Fruit fly (Drosophila melanogaster): Measurements from ENCODE around the gene Prps.
A peak's percentile ranks its signal among the peaks of the same experiment; 100 is the strongest.

Gene Prps

dm6 chr3L:9696650-9697526 lies at the start of gene Prps (continued):
- TF ChIP-seq CG14667 (GFP tag; IDR thresholded peaks at IDR 0.05) = peak; percentile 58
- TF ChIP-seq ham (GFP tag; IDR thresholded peaks at IDR 0.05) = peak; percentile 18; the same call in 1 of the 2 replicates
- TF ChIP-seq CG31224 (GFP tag; IDR thresholded peaks at IDR 0.05) = peak; percentile 72
- TF ChIP-seq Taf1 (GFP tag; IDR thresholded peaks at IDR 0.05) = peak; percentile 81
- TF ChIP-seq br (optimal IDR thresholded peaks at IDR 0.05) = no peak
- no peak for TF ChIP-seq CG14965 (GFP tag; optimal IDR thresholded peaks at IDR 0.05; ENCODE audit: borderline replicate concordance)
- no peak for TF ChIP-seq CG7928 (GFP tag; optimal IDR thresholded peaks at IDR 0.05)
- peak; percentile 48; the same call in 1 of the 2 replicates for TF ChIP-seq wdn (GFP tag; IDR thresholded peaks at IDR 0.05)
- peak; percentile 53; the same call in 1 of the 2 replicates for TF ChIP-seq cas (GFP tag; IDR thresholded peaks at IDR 0.05)
- TF ChIP-seq fd3F (GFP tag; optimal IDR thresholded peaks at IDR 0.05) = peak; percentile 37
- peak; percentile 95 for TF ChIP-seq D19B (GFP tag; optimal IDR thresholded peaks at IDR 0.05)
- TF ChIP-seq CG2202 (tag; optimal IDR thresholded peaks at IDR 0.05) = no peak
- TF ChIP-seq CG12769 (tag; optimal IDR thresholded peaks at IDR 0.05) = peak; percentile 87
- peak; percentile 75 for TF ChIP-seq CG12299 (tag; optimal IDR thresholded peaks at IDR 0.05)
- TF ChIP-seq Doc3 (GFP tag; IDR thresholded peaks at IDR 0.05; ENCODE audit: partially characterized antibody) = 0 out of 3 replicates have a peak, but pooled peaks have one; percentile 32
- peak; percentile 76 to 97 for TF ChIP-seq Trl (optimal IDR thresholded peaks at IDR 0.05)
- peak; percentile 85 for TF ChIP-seq Trl (GFP tag; optimal IDR thresholded peaks at IDR 0.05)
- no peak for TF ChIP-seq Dp (GFP tag; optimal IDR thresholded peaks at IDR 0.05)
- TF ChIP-seq hbn (GFP tag; IDR thresholded peaks at IDR 0.05; ENCODE audit: partially characterized antibody) = 0 out of 2 replicates have a peak, but pooled peaks have one; percentile 12
- TF ChIP-seq amos (GFP tag; IDR thresholded peaks at IDR 0.05; ENCODE audit: partially characterized antibody) = no peak
- peak; percentile 46 for TF ChIP-seq da (GFP tag; optimal IDR thresholded peaks at IDR 0.05)
- peak; percentile 74 for TF ChIP-seq Mes4 (GFP tag; optimal IDR thresholded peaks at IDR 0.05)
- TF ChIP-seq pros (GFP tag; optimal IDR thresholded peaks at IDR 0.05) = peak; percentile 61
- TF ChIP-seq trem (tag; optimal IDR thresholded peaks at IDR 0.05) = peak; percentile 51
- TF ChIP-seq CG8281 (tag; optimal IDR thresholded peaks at IDR 0.05) = peak; percentile 14
- peak; percentile 88 for TF ChIP-seq NFAT (GFP tag; IDR thresholded peaks at IDR 0.05)
- 0 out of 4 replicates have a peak, but pooled peaks have one; percentile 30 for TF ChIP-seq Dll (GFP tag; IDR thresholded peaks at IDR 0.05; ENCODE audit: partially characterized antibody)
- no peak for TF ChIP-seq Dfd (GFP tag; optimal IDR thresholded peaks at IDR 0.05)
- TF ChIP-seq ash1 (GFP tag; optimal IDR thresholded peaks at IDR 0.05) = peak; percentile 16
- peak; percentile 59 for TF ChIP-seq Hey (tag; optimal IDR thresholded peaks at IDR 0.05)
- no peak for TF ChIP-seq Hmx (GFP tag; optimal IDR thresholded peaks at IDR 0.05)
- peak in 1 of 3 experiments; percentile 27 for TF ChIP-seq lola (GFP tag; optimal IDR thresholded peaks at IDR 0.05)
- peak; percentile 48 for TF ChIP-seq Vsx1 (GFP tag; optimal IDR thresholded peaks at IDR 0.05)
- TF ChIP-seq luna (GFP tag; optimal IDR thresholded peaks at IDR 0.05) = peak; percentile 48
- peak; percentile 64 for TF ChIP-seq Optix (GFP tag; IDR thresholded peaks at IDR 0.05)
- peak; percentile 36 for TF ChIP-seq CG17802 (tag; optimal IDR thresholded peaks at IDR 0.05)
- TF ChIP-seq mld (GFP tag; IDR thresholded peaks at IDR 0.05; ENCODE audit: partially characterized antibody) = no peak
- peak; percentile 88 for TF ChIP-seq mam (GFP tag; optimal IDR thresholded peaks at IDR 0.05)
- TF ChIP-seq CG10959 (GFP tag; IDR thresholded peaks at IDR 0.05) = peak; percentile 68; the same call in 1 of the 2 replicates
- TF ChIP-seq sim (GFP tag; IDR thresholded peaks at IDR 0.05) = peak; percentile 67; the same call in 1 of the 2 replicates
- TF ChIP-seq stwl (tag; optimal IDR thresholded peaks at IDR 0.05) = no peak
- TF ChIP-seq CG7786 (GFP tag; optimal IDR thresholded peaks at IDR 0.05) = peak; percentile 82
- TF ChIP-seq slp2 (GFP tag; optimal IDR thresholded peaks at IDR 0.05) = peak; percentile 33
- TF ChIP-seq run (tag; optimal IDR thresholded peaks at IDR 0.05) = peak; percentile 59
- peak; percentile 79 for TF ChIP-seq onecut (GFP tag; IDR thresholded peaks at IDR 0.05)
- peak; percentile 79 for TF ChIP-seq CG13296 (GFP tag; optimal IDR thresholded peaks at IDR 0.05)
- TF ChIP-seq CG11456 (GFP tag; IDR thresholded peaks at IDR 0.05) = peak; percentile 88
- TF ChIP-seq CG2120 (GFP tag; optimal IDR thresholded peaks at IDR 0.05) = peak; percentile 81

All from whole organism, embryonic.